Fruit fly (Drosophila melanogaster) whole organism, wandering third instar larva: Measurements from ENCODE around the gene dpr16.

Experiments used
- Abd-B ChIP-seq: fragments of >200 bp; optimal IDR thresholded peaks from 2 replicates; lab custom pipeline; 2017; ENCODE audit warnings: missing biosample characterization, missing genetic modification characterization
- CG9705 ChIP-seq: fragments of 200-800 bp; sonication (Bioruptor generic); optimal IDR thresholded peaks from 2 replicates; lab custom pipeline; 2018; ENCODE audit warnings: missing biosample characterization, mild to moderate bottlenecking, missing genetic modification characterization
- CrebA ChIP-seq: fragments of 200-800 bp; sonication (Bioruptor generic); optimal IDR thresholded peaks from 2 replicates; lab custom pipeline; 2016; ENCODE audit warnings: missing biosample characterization, mild to moderate bottlenecking, missing genetic modification characterization, borderline replicate concordance
- Dfd ChIP-seq: fragments of >200 bp; optimal IDR thresholded peaks from 2 replicates; lab custom pipeline; 2017; ENCODE audit warnings: missing biosample characterization, missing genetic modification characterization
- Vsx2 ChIP-seq: fragments of 200-300, 225-300 bp; sonication (Bioruptor generic); optimal IDR thresholded peaks from 2 replicates; lab custom pipeline; 2018; ENCODE audit warnings: missing biosample characterization, missing genetic modification characterization; ENCODE audit not compliant: partially characterized antibody
- jim ChIP-seq: fragments of 175-275, 200-325 bp; sonication (Bioruptor generic); optimal IDR thresholded peaks from 2 replicates; lab custom pipeline; 2016; ENCODE audit warnings: missing biosample characterization, mild to moderate bottlenecking, missing genetic modification characterization
- usp ChIP-seq: fragments of >200 bp; optimal IDR thresholded peaks from 2 replicates; lab custom pipeline; 2017; ENCODE audit warnings: missing biosample characterization, missing genetic modification characterization

dm6 chr3R:5207277-5208114, 56.8 kb downstream of the dpr16 start:
- TF ChIP-seq usp (GFP tag; lab: Kevin White, UChicago) = no peak
- TF ChIP-seq Abd-B (GFP tag; lab: Kevin White, UChicago) = no peak
- TF ChIP-seq jim = no peak
- TF ChIP-seq Dfd = no peak
- no peak for TF ChIP-seq CrebA (GFP tag; lab: Kevin White, UChicago)
- no peak for TF ChIP-seq CG9705 (GFP tag; lab: Kevin White, UChicago)
- TF ChIP-seq Vsx2 (GFP tag; lab: Kevin White, UChicago) = no peak
